Fruit fly (Drosophila melanogaster): ENCODE data around the gene Rint1.
A peak's percentile ranks its signal among the peaks of the same experiment; 100 is the strongest.

The Rint1 gene

DNA sequence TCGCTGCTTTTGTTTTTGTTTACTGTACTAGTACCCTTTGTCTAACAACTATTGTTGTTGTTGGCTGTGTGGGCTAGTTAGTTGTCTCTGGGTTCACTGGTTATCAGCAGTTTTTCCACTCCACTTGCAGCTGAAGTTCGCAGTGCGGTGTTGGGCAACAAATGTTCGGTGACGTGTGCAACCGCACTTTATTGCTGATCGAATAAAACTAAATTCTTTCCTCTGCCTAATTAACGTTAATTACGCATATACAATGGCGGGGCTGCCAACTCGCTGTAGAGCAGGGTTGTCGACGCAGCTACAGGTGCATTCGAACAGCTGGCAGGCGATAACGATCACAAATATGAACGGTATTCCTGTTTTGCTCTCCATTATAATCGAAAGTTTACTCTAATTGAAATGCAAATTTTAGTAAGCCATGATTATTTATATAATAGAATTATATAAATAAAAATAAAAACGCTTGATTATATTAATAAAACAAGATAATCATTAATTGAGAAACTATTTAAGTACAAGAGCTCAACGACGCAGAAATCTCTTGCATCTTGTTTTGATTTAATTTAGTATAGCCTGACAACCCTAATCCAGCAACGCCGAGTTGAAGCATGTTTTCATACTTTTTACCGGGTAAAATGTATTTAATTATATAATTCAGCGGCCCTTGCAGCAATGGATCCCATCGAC lies 5.3 kb downstream of the Rint1 start, which contains the start of the genes mrva, CG42307 and mus312 (continued):
- TF ChIP-seq sisA (GFP tag; IDR thresholded peaks at IDR 0.05) (peak; percentile 74), Fer2 (tag; optimal IDR thresholded peaks at IDR 0.05) (peak; percentile 76), jing (GFP tag; optimal IDR thresholded peaks at IDR 0.05) (no peak), chm (GFP tag; IDR thresholded peaks at IDR 0.05) (peak; percentile 80), CG30431 (GFP tag; optimal IDR thresholded peaks at IDR 0.05) (peak; percentile 56), CG5953 (GFP tag; IDR thresholded peaks at IDR 0.05) (peak; percentile 68; the same call in 1 of the 2 replicates), CG8359 (GFP tag; optimal IDR thresholded peaks at IDR 0.05; ENCODE audit: borderline replicate concordance) (peak; percentile 62), CG6683 (GFP tag; optimal IDR thresholded peaks at IDR 0.05) (peak; percentile 78), CG9876 (GFP tag; optimal IDR thresholded peaks at IDR 0.05) (peak; percentile 5), CG42726 (GFP tag; IDR thresholded peaks at IDR 0.05; ENCODE audit: partially characterized antibody) (0 out of 2 replicates have a peak, but pooled peaks have one; percentile 29), CG11398 (GFP tag; optimal IDR thresholded peaks at IDR 0.05) (no peak), CG4404 (GFP tag; IDR thresholded peaks at IDR 0.05) (peak; percentile 82), CG9817 (tag; optimal IDR thresholded peaks at IDR 0.05) (peak; percentile 94), CG12942 (GFP tag; optimal IDR thresholded peaks at IDR 0.05) (peak; percentile 84), TFAM (GFP tag; optimal IDR thresholded peaks at IDR 0.05) (no peak), CG12155 (GFP tag; optimal IDR thresholded peaks at IDR 0.05) (peak; percentile 93), ham (GFP tag; IDR thresholded peaks at IDR 0.05) (no peak), vvl (GFP tag; IDR thresholded peaks at IDR 0.05) (peak; percentile 92), NFAT (GFP tag; IDR thresholded peaks at IDR 0.05) (peak; percentile 75), PHDP (tag; optimal IDR thresholded peaks at IDR 0.05) (peak; percentile 94), Chrac-16 (GFP tag; optimal IDR thresholded peaks at IDR 0.05) (peak; percentile 78), fd102C (GFP tag; optimal IDR thresholded peaks at IDR 0.05) (no peak), CG17829 (tag; optimal IDR thresholded peaks at IDR 0.05) (peak; percentile 95), sima (GFP tag; optimal IDR thresholded peaks at IDR 0.05) (no peak), Optix (GFP tag; IDR thresholded peaks at IDR 0.05) (0 out of 3 replicates have a peak, but pooled peaks have one; percentile 34), onecut (GFP tag; IDR thresholded peaks at IDR 0.05) (peak; percentile 48), Taf1 (GFP tag; IDR thresholded peaks at IDR 0.05) (peak; percentile 55), pb (GFP tag; optimal IDR thresholded peaks at IDR 0.05) (peak; percentile 24), Lpt (GFP tag; optimal IDR thresholded peaks at IDR 0.05) (no peak), CG11504 (tag; optimal IDR thresholded peaks at IDR 0.05) (peak; percentile 91), CG3847 (GFP tag; IDR thresholded peaks at IDR 0.05) (peak; percentile 93), Nf-YB (GFP tag; optimal IDR thresholded peaks at IDR 0.05) (peak; percentile 77), CG6272 (GFP tag; IDR thresholded peaks at IDR 0.05) (0 out of 2 replicates have a peak, but pooled peaks have one; percentile 64), Antp (GFP tag; optimal IDR thresholded peaks at IDR 0.05) (peak; percentile 39), CG33213 (GFP tag; optimal IDR thresholded peaks at IDR 0.05) (peak; percentile 44), bbx (GFP tag; IDR thresholded peaks at IDR 0.05; ENCODE audit: partially characterized antibody) (peak; percentile 55; the same call in 1 of the 2 replicates), stwl (tag; optimal IDR thresholded peaks at IDR 0.05) (peak; percentile 90), CG7839 (tag; optimal IDR thresholded peaks at IDR 0.05) (no peak), kay (GFP tag; optimal IDR thresholded peaks at IDR 0.05) (peak; percentile 81), E2f1 (GFP tag; IDR thresholded peaks at IDR 0.05) (peak; percentile 84), HmgZ (tag; optimal IDR thresholded peaks at IDR 0.05) (peak; percentile 73), D19A (tag; optimal IDR thresholded peaks at IDR 0.05) (peak; percentile 88), pzg (GFP tag; optimal IDR thresholded peaks at IDR 0.05) (peak; percentile 76), sens-2 (GFP tag; IDR thresholded peaks at IDR 0.05) (peak; percentile 43; the same call in 1 of the 2 replicates), Gug (GFP tag; IDR thresholded peaks at IDR 0.05) (0 out of 4 replicates have a peak, but pooled peaks have one; percentile 23), CG11695 (GFP tag; IDR thresholded peaks at IDR 0.05) (peak; percentile 83), CG13894 (tag; optimal IDR thresholded peaks at IDR 0.05) (peak; percentile 94), CG6813 (GFP tag; optimal IDR thresholded peaks at IDR 0.05) (peak; percentile 85), C15 (GFP tag; IDR thresholded peaks at IDR 0.05) (0 out of 3 replicates have a peak, but pooled peaks have one; percentile 66)

Data from whole organism, embryonic.